Fruit fly (Drosophila melanogaster) whole organism, embryonic: Measurements from ENCODE around the gene CG14731.
A peak's percentile ranks its signal among the peaks of the same experiment; 100 is the strongest.

Experiments used
- BEAF-32 ChIP-seq: fragments of 200-800 bp; sonication (Bioruptor generic); optimal IDR thresholded peaks from 3 replicates; lab custom pipeline; 2017; ENCODE audit warnings: missing biosample characterization, missing genetic modification characterization, mild to moderate bottlenecking, moderate library complexity, missing genetic modification reagents
- CG10565 ChIP-seq: fragments of 200-800 bp; sonication (Bioruptor generic); optimal IDR thresholded peaks from 3 replicates; lab custom pipeline; 2016; ENCODE audit warnings: missing biosample characterization, mild to moderate bottlenecking, missing genetic modification characterization
- CG32767 ChIP-seq: fragments of 200-800 bp; sonication (Bioruptor generic); IDR thresholded peaks from 2 replicates; pipeline ENCODE4 v1.3.6; 2022; ENCODE audit warnings: missing biosample characterization, missing genetic modification characterization
- CG3407 ChIP-seq: fragments of 200-800 bp; sonication (Bioruptor generic); optimal IDR thresholded peaks from 2 replicates; lab custom pipeline; 2018; ENCODE audit warnings: missing biosample characterization, mild to moderate bottlenecking, missing genetic modification characterization
- CG34376 ChIP-seq: fragments of 200-800 bp; sonication (Bioruptor generic); optimal IDR thresholded peaks from 2 replicates; lab custom pipeline; 2018; ENCODE audit warnings: missing biosample characterization, mild to moderate bottlenecking, missing genetic modification characterization
- CG7372 ChIP-seq: fragments of 200-800 bp; sonication (Bioruptor generic); IDR thresholded peaks from 2 replicates; pipeline ENCODE4 v1.3.6; 2022; ENCODE audit warnings: missing biosample characterization, missing genetic modification characterization
- Jarid2 ChIP-seq: fragments of 200-800 bp; sonication (Bioruptor generic); optimal IDR thresholded peaks from 3 replicates; lab custom pipeline; 2017; ENCODE audit warnings: mild to moderate bottlenecking, missing biosample characterization, missing genetic modification reagents, missing genetic modification characterization
- Neu2 ChIP-seq: fragments of 200-800 bp; sonication (Bioruptor generic); optimal IDR thresholded peaks from 3 replicates; lab custom pipeline; 2016; ENCODE audit warnings: missing biosample characterization, missing genetic modification characterization, borderline replicate concordance
- Pdp1 ChIP-seq, 2 experiments: fragments of 200-800 bp; sonication (Bioruptor generic); optimal IDR thresholded peaks; 3 replicates each; lab custom pipeline; 2016; ENCODE audit warnings: missing biosample characterization in 2 of 2, missing genetic modification characterization in 2 of 2, mild to moderate bottlenecking in 1 of 2, moderate library complexity in 1 of 2
- Trl ChIP-seq, 3 experiments: fragments of >200 bp in 2 of 3; fragments of 200-800 bp in 1 of 3; sonication (Bioruptor generic) in 1 of 3; optimal IDR thresholded peaks; 2 replicates in 1 of 3; 3 replicates in 2 of 3; lab custom pipeline; 2016 to 2017; ENCODE audit warnings: missing biosample characterization in 1 of 3, missing genetic modification characterization in 1 of 3
- exex ChIP-seq: fragments of 200-800 bp; sonication (Bioruptor generic); optimal IDR thresholded peaks from 4 replicates; lab custom pipeline; 2018; ENCODE audit warnings: missing biosample characterization, mild to moderate bottlenecking, missing genetic modification characterization, moderate library complexity
- gce ChIP-seq: fragments of 200-800 bp; sonication (Bioruptor generic); IDR thresholded peaks from 3 replicates; pipeline ENCODE4 v1.3.6; 2022; ENCODE audit warnings: missing biosample characterization, missing genetic modification characterization
- grau ChIP-seq: fragments of 200-800 bp; optimal IDR thresholded peaks from 3 replicates; lab custom pipeline; 2019; ENCODE audit warnings: missing biosample characterization, mild to moderate bottlenecking, missing genetic modification characterization, moderate library complexity
- lbe ChIP-seq: fragments of 200-800 bp; sonication (Bioruptor generic); optimal IDR thresholded peaks from 2 replicates; lab custom pipeline; 2016; ENCODE audit warnings: missing biosample characterization, mild to moderate bottlenecking, missing genetic modification characterization
- mld ChIP-seq: fragments of 200-800 bp; sonication (Bioruptor generic); IDR thresholded peaks from 3 replicates; pipeline ENCODE4 v1.3.6; 2022; ENCODE audit warnings: missing biosample characterization, missing genetic modification characterization; ENCODE audit not compliant: partially characterized antibody
- nom ChIP-seq: fragments of 200-800 bp; sonication (Bioruptor generic); optimal IDR thresholded peaks from 2 replicates; lab custom pipeline; 2017; ENCODE audit warnings: missing biosample characterization, missing genetic modification characterization, mild to moderate bottlenecking, moderate library complexity, missing genetic modification reagents
- sisA ChIP-seq: fragments of 200-800 bp; sonication (Bioruptor generic); IDR thresholded peaks from 2 replicates; pipeline ENCODE4 v1.3.6; 2022; ENCODE audit warnings: missing biosample characterization, missing genetic modification characterization
- vvl ChIP-seq: fragments of 200-800 bp; sonication (Bioruptor generic); IDR thresholded peaks from 2 replicates; pipeline ENCODE4 v1.3.6; 2022; ENCODE audit warnings: missing biosample characterization, missing genetic modification characterization

CG14731 gene

DNA sequence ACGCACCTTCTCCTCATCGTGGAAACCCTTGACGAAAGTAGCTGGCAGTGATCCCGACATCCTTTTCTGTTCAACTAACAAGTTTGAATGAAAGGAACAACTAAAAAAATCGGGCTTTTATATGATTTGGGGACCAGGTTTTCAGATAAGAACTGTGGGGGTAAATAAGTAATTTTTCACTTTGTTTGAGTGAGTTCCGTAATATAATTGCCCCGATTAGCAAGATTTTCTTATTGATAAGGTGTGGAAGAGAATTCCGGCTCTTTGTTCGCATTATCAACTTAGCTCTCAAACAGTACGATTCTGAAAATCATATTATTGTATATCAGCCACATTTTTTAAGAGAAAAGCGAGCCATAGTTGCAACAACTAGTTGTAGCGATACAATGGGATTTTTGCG lies 50.9 kb downstream of the CG14731 start, which contains the start of gene CG12224:
Gene CG12224, minus strand, starts transcription at position 101 of the 400 bp plus-strand sequence.
- TF ChIP-seq vvl (GFP tag; lab: Robert Waterston, UW) (no peak), exex (tag; lab: Kevin White, UChicago) (peak; percentile 75)

DNA sequence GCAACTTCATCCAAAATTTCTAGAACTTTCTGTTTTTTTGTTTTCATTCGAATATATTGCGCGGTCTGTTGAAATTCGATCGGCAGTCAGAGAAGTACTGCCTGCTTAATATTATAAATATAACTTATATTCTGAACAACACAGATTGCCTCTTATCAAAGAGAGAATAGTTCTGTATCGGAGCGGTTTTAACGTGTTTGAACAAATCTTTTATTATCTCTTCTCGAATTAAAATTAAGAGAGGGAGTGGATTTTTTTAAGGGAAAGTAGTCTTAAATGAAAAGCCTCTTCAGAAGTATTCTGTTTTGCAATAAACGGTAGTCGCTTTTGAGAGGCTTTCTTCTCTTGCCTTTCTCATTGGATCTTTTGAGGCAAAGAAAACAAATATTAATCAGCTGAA lies 51.5 kb downstream of the CG14731 start:
- TF ChIP-seq sisA (GFP tag; lab: Robert Waterston, UW): no peak
- TF ChIP-seq Trl (optimal IDR thresholded peaks at IDR 0.05; lab: Kevin White, UChicago): peak; percentile 54 to 74
- TF ChIP-seq Trl (GFP tag; optimal IDR thresholded peaks at IDR 0.05; lab: Kevin White, UChicago): no peak
- TF ChIP-seq BEAF-32: no peak
- no peak for TF ChIP-seq CG7372
- no peak for TF ChIP-seq CG3407 (GFP tag; lab: Kevin White, UChicago)
- TF ChIP-seq CG10565 (GFP tag; lab: Kevin White, UChicago): no peak
- TF ChIP-seq nom (GFP tag; lab: Kevin White, UChicago): peak; percentile 25
- no peak for TF ChIP-seq Pdp1 (GFP tag; optimal IDR thresholded peaks at IDR 0.05; lab: Kevin White, UChicago)
- TF ChIP-seq grau (tag; lab: Kevin White, UChicago): no peak
- no peak for TF ChIP-seq Neu2 (GFP tag; lab: Kevin White, UChicago)
- no peak for TF ChIP-seq CG32767 (GFP tag; lab: Robert Waterston, UW)
- TF ChIP-seq mld (GFP tag; lab: Robert Waterston, UW): no peak
- TF ChIP-seq lbe (GFP tag; lab: Kevin White, UChicago): peak; percentile 4
- TF ChIP-seq gce: no peak
- TF ChIP-seq Jarid2 (GFP tag; lab: Kevin White, UChicago): peak; percentile 15
- no peak for TF ChIP-seq CG34376 (GFP tag; lab: Kevin White, UChicago)
